Worm (Caenorhabditis elegans) whole organism, young adult: ENCODE data around the gene T24E12.3.

Experiments used
- C17E4.6 ChIP-seq: fragments of 200-800 bp; sonication (Bioruptor generic); IDR thresholded peaks from 2 replicates; pipeline ENCODE4 v1.3.6; 2022; ENCODE audit warnings: missing genetic modification reagents, missing genetic modification characterization, missing compliant biosample characterization
- F23B12.7 ChIP-seq: sonication (generic microtip); optimal IDR thresholded peaks from 2 replicates; lab custom pipeline; 2017; ENCODE audit warnings: missing genetic modification characterization, mild to moderate bottlenecking, missing compliant biosample characterization, antibody characterized with exemption, moderate library complexity; ENCODE audit not compliant: insufficient read depth
- F33H1.4 ChIP-seq: fragments of 200-800 bp; sonication (Bioruptor generic); IDR thresholded peaks from 2 replicates; pipeline ENCODE4 v1.3.6; 2022; ENCODE audit warnings: missing genetic modification reagents, missing genetic modification characterization, missing compliant biosample characterization
- F55B11.4 ChIP-seq: sonication (generic microtip); optimal IDR thresholded peaks from 2 replicates; lab custom pipeline; 2016; ENCODE audit warnings: missing compliant biosample characterization, missing genetic modification characterization, borderline replicate concordance; ENCODE audit not compliant: insufficient read depth
- Y53G8AR.9 ChIP-seq: fragments of 200-800 bp; sonication (Bioruptor generic); conservative IDR thresholded peaks from 2 replicates; pipeline ENCODE4 v1.3.6; 2022; ENCODE audit warnings: missing genetic modification reagents, missing genetic modification characterization, missing compliant biosample characterization
- Y95B8A.8 ChIP-seq: fragments of 200-800 bp; sonication (Bioruptor generic); IDR thresholded peaks from 2 replicates; pipeline ENCODE4 v1.3.6; 2022; ENCODE audit warnings: missing genetic modification reagents, missing genetic modification characterization, missing compliant biosample characterization
- atf-7 ChIP-seq: sonication (generic microtip); optimal IDR thresholded peaks from 2 replicates; lab custom pipeline; 2017; ENCODE audit warnings: mild to moderate bottlenecking, missing genetic modification characterization, missing compliant biosample characterization
- attf-3 ChIP-seq: fragments of 200-800 bp; sonication (Bioruptor generic); conservative IDR thresholded peaks from 2 replicates; pipeline ENCODE4 v1.3.6; 2022; ENCODE audit warnings: missing genetic modification reagents, missing genetic modification characterization, missing compliant biosample characterization
- bed-1 ChIP-seq: fragments of 200-800 bp; sonication (Bioruptor generic); IDR thresholded peaks from 2 replicates; pipeline ENCODE4 v1.3.6; 2022; ENCODE audit warnings: missing genetic modification reagents, missing genetic modification characterization, missing compliant biosample characterization
- bed-2 ChIP-seq: fragments of 200-800 bp; sonication (Bioruptor generic); IDR thresholded peaks from 2 replicates; pipeline ENCODE4 v1.3.6; 2022; ENCODE audit warnings: missing genetic modification reagents, missing genetic modification characterization, missing compliant biosample characterization
- ceh-40 ChIP-seq: fragments of 200-800 bp; sonication (Bioruptor generic); IDR thresholded peaks from 2 replicates; pipeline ENCODE4 v1.3.6; 2022; ENCODE audit warnings: missing genetic modification characterization, missing compliant biosample characterization
- dox-1 ChIP-seq: fragments of 200-800 bp; sonication (Bioruptor generic); IDR thresholded peaks from 2 replicates; pipeline ENCODE4 v1.3.6; 2022; ENCODE audit warnings: missing genetic modification reagents, missing genetic modification characterization, missing compliant biosample characterization
- ekl-4 ChIP-seq: fragments of 200-800 bp; sonication (Bioruptor generic); IDR thresholded peaks from 2 replicates; pipeline ENCODE4 v1.3.6; 2022; ENCODE audit warnings: missing genetic modification reagents, missing genetic modification characterization, missing compliant biosample characterization
- ets-4 ChIP-seq: fragments of 200-800 bp; sonication (Bioruptor generic); optimal IDR thresholded peaks from 2 replicates; lab custom pipeline; 2018; ENCODE audit warnings: mild to moderate bottlenecking, missing genetic modification characterization, missing compliant biosample characterization
- hlh-12 ChIP-seq: sonication (generic microtip); optimal IDR thresholded peaks from 2 replicates; lab custom pipeline; 2016; ENCODE audit warnings: missing genetic modification characterization, missing compliant biosample characterization
- let-526 ChIP-seq: fragments of 200-800 bp; sonication (Bioruptor generic); IDR thresholded peaks from 2 replicates; pipeline ENCODE4 v1.3.6; 2022; ENCODE audit warnings: missing genetic modification reagents, missing genetic modification characterization, missing compliant biosample characterization
- let-607 ChIP-seq, 2 experiments: fragments of 200-800 bp in 1 of 2; sonication (Bioruptor generic) in 1 of 2; sonication (generic microtip) in 1 of 2; optimal IDR thresholded peaks; 2 replicates each; lab custom pipeline; 2016 to 2018; ENCODE audit warnings: mild to moderate bottlenecking in 2 of 2, missing compliant biosample characterization in 2 of 2, missing genetic modification characterization in 2 of 2, moderate library complexity in 2 of 2, missing genotype in 1 of 2
- lin-35 ChIP-seq, 3 experiments: fragments of 150-350 bp in 2 of 3; sonication (generic microtip) in 1 of 3; optimal IDR thresholded peaks; 2 replicates each; lab custom pipeline; 2014 to 2018; ENCODE audit warnings: missing biosample characterization in 3 of 3, missing genetic modification characterization in 3 of 3, missing genetic modification reagents in 3 of 3
- lin-54 ChIP-seq: fragments of 200-800 bp; sonication (Bioruptor generic); optimal IDR thresholded peaks from 2 replicates; lab custom pipeline; 2018; ENCODE audit warnings: mild to moderate bottlenecking, missing genetic modification characterization, missing compliant biosample characterization
- madf-6 ChIP-seq: fragments of 200-800 bp; sonication (Bioruptor generic); IDR thresholded peaks from 2 replicates; pipeline ENCODE4 v1.3.6; 2022; ENCODE audit warnings: missing genetic modification reagents, missing genetic modification characterization, missing compliant biosample characterization
- mcd-1 ChIP-seq: fragments of 200-800 bp; sonication (Bioruptor generic); IDR thresholded peaks from 2 replicates; pipeline ENCODE4 v1.3.6; 2022; ENCODE audit warnings: missing genetic modification reagents, missing genetic modification characterization, missing compliant biosample characterization
- mes-4 ChIP-seq: sonication (generic microtip); optimal IDR thresholded peaks from 2 replicates; lab custom pipeline; 2016; ENCODE audit warnings: missing genotype, missing genetic modification characterization, missing compliant biosample characterization
- mxl-1 ChIP-seq: sonication (generic microtip); optimal IDR thresholded peaks from 2 replicates; lab custom pipeline; 2016; ENCODE audit warnings: missing genetic modification characterization, missing compliant biosample characterization
- nhr-80 ChIP-seq: sonication (generic microtip); optimal IDR thresholded peaks from 2 replicates; lab custom pipeline; 2016; ENCODE audit warnings: missing genetic modification characterization, missing compliant biosample characterization
- nhr-90 ChIP-seq: sonication (generic microtip); optimal IDR thresholded peaks from 2 replicates; lab custom pipeline; 2016; ENCODE audit warnings: missing genotype, mild to moderate bottlenecking, missing genetic modification characterization, missing compliant biosample characterization
- sdz-38 ChIP-seq: sonication (generic microtip); optimal IDR thresholded peaks from 2 replicates; lab custom pipeline; 2016; ENCODE audit warnings: missing genotype, missing genetic modification characterization, missing compliant biosample characterization
- snpc-3.4 ChIP-seq: sonication (generic microtip); optimal IDR thresholded peaks from 2 replicates; lab custom pipeline; 2017; ENCODE audit warnings: missing genetic modification characterization, mild to moderate bottlenecking, missing compliant biosample characterization, antibody characterized with exemption, moderate library complexity, missing genotype, missing genetic modification reagents
- tbx-9 ChIP-seq: sonication (generic microtip); optimal IDR thresholded peaks from 2 replicates; lab custom pipeline; 2016; ENCODE audit warnings: borderline replicate concordance, missing genetic modification characterization, inconsistent platforms, missing compliant biosample characterization
- tlf-1 ChIP-seq: fragments of 200-800 bp; sonication (Bioruptor generic); optimal IDR thresholded peaks from 2 replicates; lab custom pipeline; 2018; ENCODE audit warnings: mild to moderate bottlenecking, missing genetic modification characterization, missing compliant biosample characterization
- unc-130 ChIP-seq: sonication (generic microtip); optimal IDR thresholded peaks from 2 replicates; lab custom pipeline; 2016; ENCODE audit warnings: missing genetic modification reagents, missing genetic modification characterization, missing compliant biosample characterization
- unc-62 ChIP-seq: fragments of 150-350 bp; optimal IDR thresholded peaks from 2 replicates; lab custom pipeline; 2014; ENCODE audit warnings: missing biosample characterization, missing genetic modification reagents, missing genetic modification characterization
- zim-3 ChIP-seq: sonication (generic microtip); optimal IDR thresholded peaks from 2 replicates; lab custom pipeline; 2017; ENCODE audit warnings: mild to moderate bottlenecking, missing genetic modification characterization, moderate library complexity, missing compliant biosample characterization

T24E12.3 gene

DNA sequence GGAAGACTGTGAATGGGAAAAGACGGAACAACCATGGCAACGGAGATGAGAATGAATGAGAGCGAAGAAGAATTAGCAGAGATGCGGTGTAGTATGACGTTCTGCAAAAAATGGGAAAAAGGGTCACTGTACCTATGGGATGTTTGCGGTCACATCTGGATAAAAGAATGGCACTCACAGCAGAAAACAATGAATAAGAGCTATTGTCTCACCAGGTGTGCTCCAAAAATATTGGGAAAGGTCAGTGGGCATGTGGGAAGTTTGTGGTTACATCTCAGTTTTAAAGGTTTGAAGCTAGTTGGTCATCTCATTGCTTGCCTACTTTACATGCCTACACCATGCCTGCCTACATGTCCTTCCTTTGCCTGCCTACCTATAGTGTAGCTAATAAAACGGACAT, 25.1 kb upstream of the T24E12.3 start, which contains the start of gene fbxb-91:
fbxb-91 (minus strand) TSS at position 101 of the 400 bp plus-strand sequence.
- no peak for TF ChIP-seq ets-4 (GFP tag; lab: Kevin White, UChicago)
- no peak for TF ChIP-seq bed-2 (GFP tag; lab: Robert Waterston, UW)
- no peak for TF ChIP-seq mes-4 (tag; lab: Kevin White, UChicago)
- TF ChIP-seq atf-7 (tag; lab: Kevin White, UChicago): no peak
- no peak for TF ChIP-seq nhr-90
- TF ChIP-seq snpc-3.4 (tag; lab: Kevin White, UChicago): no peak
- TF ChIP-seq ekl-4 (GFP tag; lab: Robert Waterston, UW): no peak
- no peak for TF ChIP-seq lin-54 (GFP tag; lab: Kevin White, UChicago)
- no peak for TF ChIP-seq zim-3 (tag; lab: Kevin White, UChicago)
- TF ChIP-seq mcd-1 (GFP tag; lab: Robert Waterston, UW): no peak
- no peak for TF ChIP-seq tlf-1 (GFP tag; lab: Kevin White, UChicago)
- TF ChIP-seq mxl-1: no peak
- TF ChIP-seq attf-3: no peak
- no peak for TF ChIP-seq tbx-9 (tag; lab: Kevin White, UChicago)
- TF ChIP-seq ceh-40 (GFP tag; lab: Robert Waterston, UW): no peak
- no peak for TF ChIP-seq Y53G8AR.9 (GFP tag; lab: Robert Waterston, UW)
- TF ChIP-seq, all 124 proteins: peak for 0

DNA sequence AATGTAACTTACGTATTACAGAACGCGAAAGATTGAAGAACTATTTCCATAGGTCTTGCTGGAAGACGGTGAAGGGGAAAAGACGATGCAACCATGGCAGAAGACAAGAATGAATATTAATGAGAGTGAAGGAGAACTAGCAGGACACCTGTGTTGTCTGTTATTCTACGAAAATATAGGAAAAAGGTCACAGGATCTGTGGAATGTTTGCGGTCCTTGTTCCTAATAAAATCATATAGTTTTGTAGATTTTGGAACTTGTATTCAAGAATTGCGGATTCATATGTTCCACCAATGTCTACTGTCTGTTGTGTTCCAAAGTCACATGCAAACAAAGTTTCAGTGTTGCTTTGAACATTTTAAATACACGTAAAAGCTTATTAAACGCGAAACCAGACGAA, 23.6 kb upstream of the T24E12.3 start, which contains the start of gene sdz-11:
sdz-11 (minus strand) TSS at position 101 of the 400 bp plus-strand sequence.
- TF ChIP-seq C17E4.6: no peak
- no peak for TF ChIP-seq unc-130 (GFP tag; lab: Kevin White, UChicago)
- TF ChIP-seq tlf-1 (GFP tag; lab: Kevin White, UChicago): no peak
- no peak for TF ChIP-seq mxl-1
- TF ChIP-seq lin-35 (GFP tag; optimal IDR thresholded peaks at IDR 0.05; lab: Kevin White, UChicago): no peak
- TF ChIP-seq Y95B8A.8 (GFP tag; lab: Robert Waterston, UW): no peak
- no peak for TF ChIP-seq F23B12.7 (tag; lab: Kevin White, UChicago)

DNA sequence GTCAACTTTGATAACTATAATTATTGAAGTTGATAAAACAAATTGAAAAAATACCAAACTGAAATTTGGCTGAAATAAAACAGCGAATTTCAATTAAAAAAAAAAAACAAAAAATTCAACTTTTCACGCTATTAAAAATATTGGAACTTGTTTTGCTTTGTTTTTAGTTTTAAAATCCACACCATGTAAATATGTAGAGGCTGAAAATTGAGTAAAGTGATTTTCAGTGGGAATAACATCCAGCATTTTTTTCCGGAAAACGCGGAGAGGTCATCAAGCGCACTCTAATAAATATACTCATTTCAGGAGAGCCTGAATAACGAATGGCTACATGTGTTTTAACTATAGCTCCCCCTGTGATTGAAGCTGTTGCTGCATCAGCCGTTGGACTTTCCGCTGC, 22.2 kb upstream of the T24E12.3 start, which contains the start of gene rcd-1:
rcd-1 (plus strand) TSS at position 301 of the 400 bp plus-strand sequence.
- TF ChIP-seq F33H1.4 (GFP tag; lab: Robert Waterston, UW) (no peak), madf-6 (no peak), let-526 (GFP tag; lab: Robert Waterston, UW) (no peak), bed-1 (GFP tag; lab: Robert Waterston, UW) (0 out of 2 replicates have a peak, but pooled peaks have one; percentile 20), hlh-12 (tag; lab: Kevin White, UChicago) (no peak)

DNA sequence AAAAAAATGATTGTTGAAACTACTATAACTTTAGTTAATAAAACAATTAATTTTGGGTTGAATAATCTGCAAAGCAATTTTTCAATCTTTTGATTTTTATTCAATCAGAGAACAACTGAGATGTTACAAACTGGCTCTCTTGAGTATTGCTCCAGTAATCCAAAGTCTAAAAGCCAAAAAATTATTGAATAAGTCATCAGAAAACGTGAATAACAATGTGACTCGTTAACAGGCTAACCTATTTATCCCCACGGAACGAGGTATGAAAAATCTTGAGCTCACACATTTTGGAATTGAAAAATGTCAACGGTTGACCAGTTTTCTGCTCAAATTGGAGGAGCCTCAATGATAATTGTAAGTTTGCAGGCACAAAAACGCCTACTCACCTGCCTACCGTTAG, 18.3 kb upstream of the T24E12.3 start, which contains the start of gene srx-111:
srx-111 (plus strand) TSS at position 301 of the 400 bp plus-strand sequence.
- no peak for TF ChIP-seq sdz-38 (tag; lab: Kevin White, UChicago)
- TF ChIP-seq let-607 (tag; optimal IDR thresholded peaks at IDR 0.05; lab: Kevin White, UChicago): no peak
- TF ChIP-seq unc-62 (GFP tag; lab: Kevin White, UChicago): no peak
- TF ChIP-seq dox-1 (GFP tag; lab: Robert Waterston, UW): no peak
- TF ChIP-seq nhr-80 (tag; lab: Kevin White, UChicago): no peak
- TF ChIP-seq F55B11.4 (tag; lab: Kevin White, UChicago): no peak
- TF ChIP-seq, all 124 proteins: peak for 0
